Fruit fly (Drosophila melanogaster): ENCODE data around the gene CG11162.

Gene CG11162

DNA sequence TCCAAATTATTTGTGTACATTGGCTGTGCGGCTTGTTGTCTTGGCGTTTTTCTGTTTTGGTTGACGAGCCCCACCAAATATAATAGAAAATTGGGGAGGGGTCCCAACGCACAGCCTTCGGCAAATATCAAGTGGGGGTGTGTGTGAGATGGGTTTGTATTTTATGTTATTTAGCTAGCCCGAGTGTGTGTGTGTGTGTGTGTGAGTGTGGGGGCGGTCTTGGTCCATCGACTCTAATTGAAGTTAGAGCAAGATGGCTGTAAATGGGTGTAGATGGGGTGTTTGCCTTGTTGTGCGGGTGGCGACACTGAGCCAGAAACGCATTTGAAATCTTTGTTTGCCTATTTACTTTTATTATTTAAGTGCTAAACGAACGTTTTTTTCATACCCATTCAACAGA is 44.1 kb upstream of the CG11162 start (continued):
- no peak for TF ChIP-seq CG10366 (GFP tag; IDR thresholded peaks at IDR 0.05)
- no peak for TF ChIP-seq CG17612 (GFP tag; IDR thresholded peaks at IDR 0.05)
- 0 out of 2 replicates have a peak, but pooled peaks have one; percentile 24 for TF ChIP-seq CG32532 (GFP tag; IDR thresholded peaks at IDR 0.05)
- TF ChIP-seq nerfin-1 (tag; optimal IDR thresholded peaks at IDR 0.05): no peak
- TF ChIP-seq emc (GFP tag; optimal IDR thresholded peaks at IDR 0.05): no peak
- TF ChIP-seq Gsc (GFP tag; IDR thresholded peaks at IDR 0.05): no peak
- peak; percentile 54 for TF ChIP-seq CG13894 (tag; optimal IDR thresholded peaks at IDR 0.05)
- peak; percentile 73; the same call in 2 of the 3 replicates for TF ChIP-seq sr (GFP tag; IDR thresholded peaks at IDR 0.05)
- TF ChIP-seq Hand (GFP tag; optimal IDR thresholded peaks at IDR 0.05): no peak
- no peak for TF ChIP-seq CG6689 (GFP tag; IDR thresholded peaks at IDR 0.05)
- no peak for TF ChIP-seq H2.0 (GFP tag; IDR thresholded peaks at IDR 0.05)
- TF ChIP-seq ind (GFP tag; optimal IDR thresholded peaks at IDR 0.05): no peak
- TF ChIP-seq klu (GFP tag; IDR thresholded peaks at IDR 0.05): no peak
- no peak for TF ChIP-seq Vsx1 (GFP tag; optimal IDR thresholded peaks at IDR 0.05)
- no peak for TF ChIP-seq CG17802 (tag; optimal IDR thresholded peaks at IDR 0.05)
- no peak for TF ChIP-seq trem (tag; optimal IDR thresholded peaks at IDR 0.05)
- TF ChIP-seq CG15011 (GFP tag; optimal IDR thresholded peaks at IDR 0.05): peak; percentile 25
- peak; percentile 51 for TF ChIP-seq ATbp (GFP tag; optimal IDR thresholded peaks at IDR 0.05)
- no peak for TF ChIP-seq nmo (GFP tag; optimal IDR thresholded peaks at IDR 0.05)
- no peak for TF ChIP-seq CG3838 (GFP tag; optimal IDR thresholded peaks at IDR 0.05)
- TF ChIP-seq Med (GFP tag): peak; percentile 71
- TF ChIP-seq Ets65A (GFP tag): no peak
- TF ChIP-seq Ssrp (tag; optimal IDR thresholded peaks at IDR 0.05): no peak
- no peak for TF ChIP-seq ttk (GFP tag; IDR thresholded peaks at IDR 0.05)
- peak; percentile 17 for TF ChIP-seq CG5180 (GFP tag; optimal IDR thresholded peaks at IDR 0.05)

DNA sequence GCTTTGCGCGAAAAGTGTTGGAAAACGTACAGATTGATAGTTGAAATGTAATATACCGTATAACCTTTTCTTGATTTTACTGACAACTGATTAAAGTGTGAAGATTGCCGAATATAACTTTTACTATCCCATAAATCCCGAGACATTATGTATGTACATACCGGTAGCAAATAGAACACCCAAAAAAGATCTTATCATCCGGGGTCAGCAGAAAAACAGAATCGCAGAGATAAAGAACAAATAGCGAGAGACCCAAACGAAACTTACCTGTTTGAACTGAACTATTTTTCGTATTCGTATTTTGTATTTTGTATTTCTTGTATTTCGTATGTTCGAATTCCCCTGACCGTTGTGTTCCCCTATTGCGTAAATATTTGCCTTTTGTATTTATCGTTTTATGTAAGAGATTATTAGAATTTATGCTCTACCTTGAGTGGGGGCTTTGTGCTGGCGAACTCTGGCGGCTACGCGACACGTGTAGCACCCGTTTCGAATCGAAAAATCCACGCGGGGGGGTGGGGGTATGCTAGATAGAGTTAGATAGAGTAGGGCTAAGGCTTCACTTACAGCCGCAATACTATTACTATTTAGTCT is 43.3 kb upstream of the CG11162 start:
- peak; percentile 26 for TF ChIP-seq CG8290 (GFP tag; optimal IDR thresholded peaks at IDR 0.05)
- no peak for TF ChIP-seq CG8290 (tag; optimal IDR thresholded peaks at IDR 0.05)
- TF ChIP-seq vfl (GFP tag; optimal IDR thresholded peaks at IDR 0.05): no peak
- no peak for TF ChIP-seq gfzf (GFP tag; optimal IDR thresholded peaks at IDR 0.05)
- peak; percentile 81 for TF ChIP-seq cwo (GFP tag; optimal IDR thresholded peaks at IDR 0.05)
- no peak for TF ChIP-seq CG12744 (GFP tag; optimal IDR thresholded peaks at IDR 0.05)
- TF ChIP-seq wdn (GFP tag; IDR thresholded peaks at IDR 0.05): no peak
- no peak for TF ChIP-seq scrt (GFP tag; optimal IDR thresholded peaks at IDR 0.05)
- TF ChIP-seq Dip3 (GFP tag; optimal IDR thresholded peaks at IDR 0.05): no peak
- TF ChIP-seq CG3847 (GFP tag; IDR thresholded peaks at IDR 0.05): no peak
- TF ChIP-seq vvl (GFP tag; IDR thresholded peaks at IDR 0.05): no peak
- TF ChIP-seq Hey (tag; optimal IDR thresholded peaks at IDR 0.05): no peak
- TF ChIP-seq CG42726 (GFP tag; IDR thresholded peaks at IDR 0.05; ENCODE audit: partially characterized antibody): no peak
- no peak for TF ChIP-seq CG11723 (GFP tag; optimal IDR thresholded peaks at IDR 0.05)
- no peak for TF ChIP-seq CG8944 (GFP tag; optimal IDR thresholded peaks at IDR 0.05)
- TF ChIP-seq D (optimal IDR thresholded peaks at IDR 0.05): no peak
- TF ChIP-seq D (GFP tag; optimal IDR thresholded peaks at IDR 0.05): no peak
- no peak for TF ChIP-seq run (tag; optimal IDR thresholded peaks at IDR 0.05)
- no peak for TF ChIP-seq CG3838 (GFP tag; optimal IDR thresholded peaks at IDR 0.05)
- TF ChIP-seq ERR (GFP tag; optimal IDR thresholded peaks at IDR 0.05): no peak
- no peak for TF ChIP-seq CG12659 (GFP tag; optimal IDR thresholded peaks at IDR 0.05)
- TF ChIP-seq Dp (GFP tag; optimal IDR thresholded peaks at IDR 0.05): no peak
- no peak for TF ChIP-seq Poxn (GFP tag; IDR thresholded peaks at IDR 0.05)
- no peak for TF ChIP-seq gro (GFP tag; optimal IDR thresholded peaks at IDR 0.05)
- peak; percentile 14 for TF ChIP-seq fd102C (GFP tag; optimal IDR thresholded peaks at IDR 0.05)
- TF ChIP-seq stwl (tag; optimal IDR thresholded peaks at IDR 0.05): no peak
- no peak for TF ChIP-seq CG5180 (GFP tag; optimal IDR thresholded peaks at IDR 0.05)
- no peak for TF ChIP-seq Myb (GFP tag; optimal IDR thresholded peaks at IDR 0.05)
- peak; percentile 59 for TF ChIP-seq CG15479 (GFP tag; optimal IDR thresholded peaks at IDR 0.05)
- TF ChIP-seq ind (GFP tag; optimal IDR thresholded peaks at IDR 0.05): no peak
